Fruit fly (Drosophila melanogaster) whole organism, embryonic: ENCODE data around the gene rgn.

Source experiments
- Aef1 ChIP-seq: fragments of 200-800 bp; sonication (Bioruptor generic); IDR thresholded peaks from 3 replicates; pipeline ENCODE4 v1.3.6; 2022; ENCODE audit warnings: missing biosample characterization, missing genetic modification characterization
- CG12659 ChIP-seq: fragments of 200-800 bp; sonication (Bioruptor generic); optimal IDR thresholded peaks from 3 replicates; lab custom pipeline; 2017; ENCODE audit warnings: mild to moderate bottlenecking, missing biosample characterization, missing genetic modification reagents, missing genetic modification characterization
- CG13123 ChIP-seq: fragments of 200-800 bp; sonication (Bioruptor generic); optimal IDR thresholded peaks from 2 replicates; lab custom pipeline; 2016; ENCODE audit warnings: missing biosample characterization, missing genetic modification characterization
- CG13287 ChIP-seq: fragments of 200-800 bp; sonication (Bioruptor generic); IDR thresholded peaks from 2 replicates; pipeline ENCODE4 v1.3.6; 2022; ENCODE audit warnings: missing biosample characterization, missing genetic modification characterization; ENCODE audit not compliant: partially characterized antibody
- CG13424 ChIP-seq: fragments of 200-800 bp; sonication (Bioruptor generic); optimal IDR thresholded peaks from 2 replicates; lab custom pipeline; 2019; ENCODE audit warnings: missing biosample characterization, mild to moderate bottlenecking, missing genetic modification characterization, moderate library complexity
- CG14667 ChIP-seq: fragments of 200-800 bp; sonication (Bioruptor generic); IDR thresholded peaks from 2 replicates; pipeline ENCODE4 v1.3.6; 2022; ENCODE audit warnings: missing biosample characterization, missing genetic modification characterization
- CG1602 ChIP-seq: fragments of 200-800 bp; sonication (Bioruptor generic); optimal IDR thresholded peaks from 3 replicates; lab custom pipeline; 2016; ENCODE audit warnings: missing biosample characterization, missing genetic modification characterization
- CG18262 ChIP-seq: fragments of 200-800 bp; optimal IDR thresholded peaks from 3 replicates; lab custom pipeline; 2019; ENCODE audit warnings: missing biosample characterization, mild to moderate bottlenecking, missing genetic modification characterization, moderate library complexity
- CG18764 ChIP-seq: fragments of 200-800 bp; sonication (Bioruptor generic); optimal IDR thresholded peaks from 3 replicates; lab custom pipeline; 2016; ENCODE audit warnings: missing biosample characterization, missing genetic modification characterization
- CG2678 ChIP-seq: fragments of 200-800 bp; sonication (Bioruptor generic); optimal IDR thresholded peaks from 3 replicates; lab custom pipeline; 2019; ENCODE audit warnings: missing biosample characterization, mild to moderate bottlenecking, missing genetic modification characterization, moderate library complexity
- CG2875 ChIP-seq: fragments of 200-800 bp; sonication (Bioruptor generic); optimal IDR thresholded peaks from 2 replicates; lab custom pipeline; 2017; ENCODE audit warnings: missing biosample characterization, mild to moderate bottlenecking, missing genetic modification characterization, missing genetic modification reagents
- CG2889 ChIP-seq: fragments of 200-800 bp; sonication (Bioruptor generic); IDR thresholded peaks from 3 replicates; pipeline ENCODE4 v1.3.6; 2022; ENCODE audit warnings: missing biosample characterization, missing genetic modification characterization
- CG31224 ChIP-seq: fragments of 200-800 bp; sonication (Bioruptor generic); IDR thresholded peaks from 2 replicates; pipeline ENCODE4 v1.3.6; 2022; ENCODE audit warnings: missing biosample characterization, missing genetic modification characterization
- CG32772 ChIP-seq: fragments of 200-800 bp; sonication (Bioruptor generic); IDR thresholded peaks from 2 replicates; pipeline ENCODE4 v1.3.6; 2022; ENCODE audit warnings: missing biosample characterization, missing genetic modification characterization
- CG7271 ChIP-seq: fragments of 200-800 bp; sonication (Bioruptor generic); optimal IDR thresholded peaks from 2 replicates; lab custom pipeline; 2018; ENCODE audit warnings: missing biosample characterization, mild to moderate bottlenecking, missing genetic modification characterization, moderate library complexity
- CG7357 ChIP-seq: fragments of 200-800 bp; sonication (Bioruptor generic); IDR thresholded peaks from 3 replicates; pipeline ENCODE4 v1.3.6; 2022; ENCODE audit warnings: missing biosample characterization, missing genetic modification characterization
- CG7928 ChIP-seq: fragments of 200-800 bp; sonication (Bioruptor generic); optimal IDR thresholded peaks from 2 replicates; lab custom pipeline; 2017; ENCODE audit warnings: missing biosample characterization, mild to moderate bottlenecking, missing genetic modification characterization
- CG9437 ChIP-seq: fragments of 200-800 bp; sonication (Bioruptor generic); optimal IDR thresholded peaks from 2 replicates; lab custom pipeline; 2018; ENCODE audit warnings: missing biosample characterization, mild to moderate bottlenecking, missing genetic modification characterization
- Fer2 ChIP-seq: fragments of 200-800 bp; sonication (Bioruptor generic); optimal IDR thresholded peaks from 2 replicates; lab custom pipeline; 2018; ENCODE audit warnings: missing biosample characterization, mild to moderate bottlenecking, missing genetic modification characterization, moderate library complexity
- HmgD ChIP-seq: fragments of 200-800 bp; sonication (Bioruptor generic); optimal IDR thresholded peaks from 3 replicates; lab custom pipeline; 2016; ENCODE audit warnings: missing biosample characterization, missing genetic modification characterization
- HmgZ ChIP-seq: fragments of 200-800 bp; sonication (Bioruptor generic); optimal IDR thresholded peaks from 2 replicates; lab custom pipeline; 2018; ENCODE audit warnings: missing biosample characterization, mild to moderate bottlenecking, missing genetic modification characterization
- Hr39 ChIP-seq: fragments of >200 bp; optimal IDR thresholded peaks from 2 replicates; lab custom pipeline; 2017
- Jarid2 ChIP-seq: fragments of 200-800 bp; sonication (Bioruptor generic); optimal IDR thresholded peaks from 3 replicates; lab custom pipeline; 2017; ENCODE audit warnings: mild to moderate bottlenecking, missing biosample characterization, missing genetic modification reagents, missing genetic modification characterization
- Mad ChIP-seq: fragments of 200-800 bp; sonication (Bioruptor generic); optimal IDR thresholded peaks from 2 replicates; lab custom pipeline; 2016; ENCODE audit warnings: missing biosample characterization, missing genetic modification characterization
- Med ChIP-seq: fragments of 200-800 bp; sonication (Bioruptor generic); peaks from one replicate; lab custom pipeline; 2016; ENCODE audit warnings: missing biosample characterization, missing genetic modification characterization, mild to moderate bottlenecking, inconsistent platforms, moderate library complexity
- NC2α ChIP-seq: fragments of 200-800 bp; sonication (Bioruptor generic); optimal IDR thresholded peaks from 2 replicates; lab custom pipeline; 2016; ENCODE audit warnings: missing biosample characterization, missing genetic modification characterization
- NC2β ChIP-seq: fragments of 200-800 bp; sonication (Bioruptor generic); optimal IDR thresholded peaks from 2 replicates; lab custom pipeline; 2016; ENCODE audit warnings: missing biosample characterization, missing genetic modification characterization
- NfI ChIP-seq: fragments of 200-800 bp; sonication (Bioruptor generic); optimal IDR thresholded peaks from 3 replicates; lab custom pipeline; 2018; ENCODE audit warnings: missing biosample characterization, mild to moderate bottlenecking, missing genetic modification characterization, moderate library complexity
- Oli ChIP-seq: fragments of 200-800 bp; sonication (Bioruptor generic); optimal IDR thresholded peaks from 2 replicates; lab custom pipeline; 2018; ENCODE audit warnings: missing biosample characterization, mild to moderate bottlenecking, missing genetic modification characterization, moderate library complexity
- PHDP ChIP-seq: fragments of 200-800 bp; sonication (Bioruptor generic); optimal IDR thresholded peaks from 3 replicates; lab custom pipeline; 2018; ENCODE audit warnings: missing biosample characterization, mild to moderate bottlenecking, missing genetic modification characterization, moderate library complexity
- Ssrp ChIP-seq: fragments of 200-800 bp; sonication (Bioruptor generic); optimal IDR thresholded peaks from 2 replicates; lab custom pipeline; 2018; ENCODE audit warnings: missing biosample characterization, mild to moderate bottlenecking, missing genetic modification characterization, moderate library complexity
- Tbp ChIP-seq: fragments of >200 bp; optimal IDR thresholded peaks from 2 replicates; lab custom pipeline; 2018; ENCODE audit warnings: missing biosample characterization, missing genetic modification characterization
- Xrp1 ChIP-seq: fragments of 200-800 bp; sonication (Bioruptor generic); IDR thresholded peaks from 2 replicates; pipeline ENCODE4 v1.3.6; 2022; ENCODE audit warnings: missing biosample characterization, missing genetic modification characterization
- ac ChIP-seq: fragments of 200-800 bp; sonication (Bioruptor generic); optimal IDR thresholded peaks from 3 replicates; lab custom pipeline; 2017; ENCODE audit warnings: missing biosample characterization, mild to moderate bottlenecking, missing genetic modification characterization
- ase ChIP-seq: fragments of 200-800 bp; sonication (Bioruptor generic); IDR thresholded peaks from 3 replicates; pipeline ENCODE4 v1.3.6; 2022; ENCODE audit warnings: missing biosample characterization, missing genetic modification characterization
- bsh ChIP-seq, 2 experiments: fragments of 200-800 bp; sonication (Bioruptor generic); optimal IDR thresholded peaks; 2 replicates each; lab custom pipeline; 2017 to 2018; ENCODE audit warnings: mild to moderate bottlenecking in 2 of 2, missing biosample characterization in 2 of 2, missing genetic modification characterization in 2 of 2, moderate library complexity in 1 of 2
- cas ChIP-seq: fragments of 200-800 bp; sonication (Bioruptor generic); IDR thresholded peaks from 2 replicates; pipeline ENCODE4 v1.3.6; 2022; ENCODE audit warnings: missing biosample characterization, missing genetic modification characterization
- cg ChIP-seq: fragments of 200-800 bp; sonication (Bioruptor generic); optimal IDR thresholded peaks from 3 replicates; lab custom pipeline; 2019; ENCODE audit warnings: missing biosample characterization, mild to moderate bottlenecking, missing genetic modification characterization, moderate library complexity
- da ChIP-seq: fragments of 200-800 bp; sonication (Bioruptor generic); optimal IDR thresholded peaks from 2 replicates; lab custom pipeline; 2016; ENCODE audit warnings: missing biosample characterization, missing genetic modification characterization
- dmrt99B ChIP-seq: fragments of 200-800 bp; sonication (Bioruptor generic); optimal IDR thresholded peaks from 2 replicates; lab custom pipeline; 2018; ENCODE audit warnings: missing biosample characterization, mild to moderate bottlenecking, missing genetic modification characterization, moderate library complexity
- en ChIP-seq: fragments of 200-800 bp; sonication (Bioruptor generic); optimal IDR thresholded peaks from 2 replicates; lab custom pipeline; 2016; ENCODE audit warnings: missing biosample characterization, missing genetic modification characterization
- ftz-f1 ChIP-seq: fragments of 200-800 bp; sonication (Bioruptor generic); optimal IDR thresholded peaks from 2 replicates; lab custom pipeline; 2016; ENCODE audit warnings: missing biosample characterization, missing genetic modification characterization
- gfzf ChIP-seq: fragments of 200-800 bp; sonication (Bioruptor generic); optimal IDR thresholded peaks from 2 replicates; lab custom pipeline; 2016; ENCODE audit warnings: missing biosample characterization, mild to moderate bottlenecking, missing genetic modification characterization, moderate library complexity
- grau ChIP-seq: fragments of 200-800 bp; optimal IDR thresholded peaks from 3 replicates; lab custom pipeline; 2019; ENCODE audit warnings: missing biosample characterization, mild to moderate bottlenecking, missing genetic modification characterization, moderate library complexity
- grn ChIP-seq: fragments of 200-800 bp; sonication (Bioruptor generic); optimal IDR thresholded peaks from 3 replicates; lab custom pipeline; 2017; ENCODE audit warnings: missing biosample characterization, missing genetic modification characterization
- phol ChIP-seq: fragments of 200-800 bp; sonication (Bioruptor generic); optimal IDR thresholded peaks from 3 replicates; lab custom pipeline; 2018; ENCODE audit warnings: missing biosample characterization, mild to moderate bottlenecking, missing genetic modification characterization, moderate library complexity
- row ChIP-seq: fragments of 200-800 bp; sonication (Bioruptor generic); IDR thresholded peaks from 3 replicates; pipeline ENCODE4 v1.3.6; 2022; ENCODE audit warnings: missing biosample characterization, missing genetic modification characterization
- schlank ChIP-seq: fragments of 200-800 bp; sonication (Bioruptor generic); optimal IDR thresholded peaks from 2 replicates; lab custom pipeline; 2018; ENCODE audit warnings: missing biosample characterization, mild to moderate bottlenecking, missing genetic modification characterization
- tx ChIP-seq: fragments of 200-800 bp; sonication (Bioruptor generic); optimal IDR thresholded peaks from 2 replicates; lab custom pipeline; 2016; ENCODE audit warnings: missing biosample characterization, missing genetic modification characterization
- vfl ChIP-seq: fragments of 200-800 bp; sonication (Bioruptor generic); optimal IDR thresholded peaks from 2 replicates; lab custom pipeline; 2016; ENCODE audit warnings: missing biosample characterization, missing genetic modification characterization
- z ChIP-seq: fragments of 200-800 bp; sonication (Bioruptor generic); IDR thresholded peaks from 3 replicates; pipeline ENCODE4 v1.3.6; 2022; ENCODE audit warnings: missing biosample characterization, missing genetic modification characterization
- zen2 ChIP-seq: fragments of 200-800 bp; sonication (Bioruptor generic); IDR thresholded peaks from 3 replicates; pipeline ENCODE4 v1.3.6; 2022; ENCODE audit warnings: missing biosample characterization, missing genetic modification characterization; ENCODE audit not compliant: partially characterized antibody

Gene rgn

dm6 chr3L:21385699-21386098 is 3.4 kb downstream of the rgn start (continued):
- no peak for TF ChIP-seq gfzf (GFP tag; lab: Kevin White, UChicago)
- no peak for TF ChIP-seq ac (GFP tag; lab: Kevin White, UChicago)
- no peak for TF ChIP-seq CG9437
- no peak for TF ChIP-seq Xrp1 (GFP tag; lab: Robert Waterston, UW)
- no peak for TF ChIP-seq cg (GFP tag; lab: Kevin White, UChicago)
- TF ChIP-seq ase (GFP tag; lab: Robert Waterston, UW), result no peak
- TF ChIP-seq Mad (GFP tag; lab: Kevin White, UChicago), result no peak
- TF ChIP-seq PHDP (tag; lab: Kevin White, UChicago), result peak; percentile 48
- TF ChIP-seq NfI (GFP tag; lab: Kevin White, UChicago), result no peak
- TF ChIP-seq CG7928 (GFP tag; lab: Kevin White, UChicago), result no peak
- no peak for TF ChIP-seq grn (GFP tag; lab: Kevin White, UChicago)
- TF ChIP-seq CG18764 (GFP tag; lab: Kevin White, UChicago), result no peak
- no peak for TF ChIP-seq Jarid2 (GFP tag; lab: Kevin White, UChicago)
- no peak for TF ChIP-seq schlank (tag; lab: Kevin White, UChicago)
- no peak for TF ChIP-seq NC2α (GFP tag; lab: Kevin White, UChicago)
- no peak for TF ChIP-seq CG13123 (GFP tag; lab: Kevin White, UChicago)
- TF ChIP-seq Oli, result peak; percentile 49
- TF ChIP-seq CG32772, result no peak
- TF ChIP-seq da, result no peak
- no peak for TF ChIP-seq HmgZ (tag; lab: Kevin White, UChicago)
- no peak for TF ChIP-seq Fer2
- no peak for TF ChIP-seq CG1602
- TF ChIP-seq Ssrp, result peak; percentile 22
- TF ChIP-seq CG31224 (GFP tag; lab: Robert Waterston, UW), result no peak
- no peak for TF ChIP-seq vfl (GFP tag; lab: Kevin White, UChicago)
- no peak for TF ChIP-seq HmgD (GFP tag; lab: Kevin White, UChicago)
- TF ChIP-seq Med (GFP tag; lab: Kevin White, UChicago), result no peak
- peak; percentile 32; the same call in 1 of the 3 replicates for TF ChIP-seq row (GFP tag; lab: Robert Waterston, UW)
- TF ChIP-seq CG18262 (tag; lab: Kevin White, UChicago), result peak; percentile 11
- no peak for TF ChIP-seq z (GFP tag; lab: Robert Waterston, UW)
- no peak for TF ChIP-seq cas (GFP tag; lab: Robert Waterston, UW)
- no peak for TF ChIP-seq CG2889
- TF ChIP-seq en (GFP tag; lab: Kevin White, UChicago), result no peak
- no peak for TF ChIP-seq CG12659 (GFP tag; lab: Kevin White, UChicago)
- TF ChIP-seq CG13424, result peak; percentile 31
- TF ChIP-seq bsh (GFP tag; optimal IDR thresholded peaks at IDR 0.05; lab: Kevin White, UChicago), result peak in 1 of 2 experiments; percentile 40
- no peak for TF ChIP-seq zen2 (GFP tag; lab: Robert Waterston, UW)
- peak; percentile 43 for TF ChIP-seq grau (tag; lab: Kevin White, UChicago)
- TF ChIP-seq Hr39, result no peak
- TF ChIP-seq CG7271 (tag; lab: Kevin White, UChicago), result no peak
- TF ChIP-seq Aef1, result no peak
- TF ChIP-seq NC2β (GFP tag; lab: Kevin White, UChicago), result no peak
- no peak for TF ChIP-seq CG14667 (GFP tag; lab: Robert Waterston, UW)
- no peak for TF ChIP-seq tx (GFP tag; lab: Kevin White, UChicago)
- TF ChIP-seq Tbp (GFP tag; lab: Kevin White, UChicago), result no peak
- peak; percentile 53 for TF ChIP-seq dmrt99B (tag; lab: Kevin White, UChicago)
- TF ChIP-seq CG2875 (GFP tag; lab: Kevin White, UChicago), result no peak
- TF ChIP-seq phol, result peak; percentile 27
- TF ChIP-seq CG7357 (GFP tag; lab: Robert Waterston, UW), result no peak
- TF ChIP-seq ftz-f1 (GFP tag; lab: Kevin White, UChicago), result no peak
- no peak for TF ChIP-seq CG13287 (GFP tag; lab: Robert Waterston, UW)
- peak; percentile 56 for TF ChIP-seq CG2678 (tag; lab: Kevin White, UChicago)
